Worm (Caenorhabditis elegans) whole organism, L2 larva: ENCODE measurements around the gene nstp-6.

ENCODE experiments used
- fos-1 ChIP-seq: fragments of 150-350 bp; optimal IDR thresholded peaks from 2 replicates; lab custom pipeline; 2014; ENCODE audit warnings: missing biosample characterization, missing genetic modification characterization
- nhr-10 ChIP-seq: sonication (generic microtip); optimal IDR thresholded peaks from 2 replicates; lab custom pipeline; 2017; ENCODE audit warnings: missing biosample characterization, missing genetic modification characterization
- nhr-237 ChIP-seq: fragments of 150-350 bp; optimal IDR thresholded peaks from 2 replicates; lab custom pipeline; 2014; ENCODE audit warnings: missing biosample characterization, missing genetic modification characterization
- nhr-77 ChIP-seq: fragments of 150-350 bp; optimal IDR thresholded peaks from 2 replicates; lab custom pipeline; 2014; ENCODE audit warnings: missing biosample characterization, missing genetic modification characterization
- skn-1 ChIP-seq: sonication (generic microtip); optimal IDR thresholded peaks from 2 replicates; lab custom pipeline; 2017; ENCODE audit warnings: missing biosample characterization, missing genetic modification characterization

DNA sequence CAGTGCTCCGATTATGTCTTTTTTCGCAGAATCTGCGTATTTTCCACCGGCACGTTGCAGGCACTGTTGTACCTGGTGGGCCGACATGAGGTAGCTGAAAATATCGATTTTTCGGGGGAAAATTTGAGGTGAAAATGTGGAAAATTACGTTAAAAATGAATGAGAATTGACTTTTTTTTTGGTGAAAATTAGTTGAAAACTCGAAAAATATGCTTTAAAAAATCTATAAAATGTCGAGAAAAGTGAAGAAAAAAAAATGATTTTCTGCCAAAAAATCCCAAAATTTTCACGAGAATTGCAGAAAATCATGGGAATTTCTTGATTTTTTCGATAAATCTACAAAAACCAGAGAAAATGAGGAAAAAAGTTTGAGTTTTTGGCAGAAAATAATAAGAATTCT lies 32.9 kb downstream of the nstp-6 start, which contains the start of gene tsg-101:
- TF ChIP-seq skn-1 (tag; lab: Kevin White, UChicago), result no peak
- no peak for TF ChIP-seq nhr-77 (tag; lab: Kevin White, UChicago)
- TF ChIP-seq fos-1 (tag; lab: Kevin White, UChicago), result no peak
- TF ChIP-seq nhr-237 (tag; lab: Kevin White, UChicago), result no peak
- no peak for TF ChIP-seq nhr-10 (tag; lab: Kevin White, UChicago)
